Worm (Caenorhabditis elegans): ENCODE data around the gene Y62H9A.5.

- no peak for TF ChIP-seq pha-4 (tag; optimal IDR thresholded peaks at IDR 0.05)
- TF ChIP-seq pag-3 (tag; optimal IDR thresholded peaks at IDR 0.05; ENCODE audit: borderline replicate concordance), result no peak
- no peak for TF ChIP-seq hlh-8 (tag; optimal IDR thresholded peaks at IDR 0.05)
- no peak for TF ChIP-seq unc-86 (tag; optimal IDR thresholded peaks at IDR 0.05)
- TF ChIP-seq syd-9 (tag; optimal IDR thresholded peaks at IDR 0.05), result no peak
- no peak for TF ChIP-seq tbx-7 (tag; optimal IDR thresholded peaks at IDR 0.05)
- TF ChIP-seq ceh-2 (tag; optimal IDR thresholded peaks at IDR 0.05), result no peak
- TF ChIP-seq ama-1 (optimal IDR thresholded peaks at IDR 0.05), result no peak
Observed at ce11 chrX:11857178-11857577, 25.5 kb downstream of the Y62H9A.5 start, which contains the start of gene mes-1.
